Fruit fly (Drosophila melanogaster) whole organism, embryonic: ENCODE data around the gene Rim2.

Experiments
- Atf6 ChIP-seq: fragments of 200-800 bp; sonication (Bioruptor generic); IDR thresholded peaks from 2 replicates; pipeline ENCODE4 v1.3.6; 2022; ENCODE audit warnings: missing biosample characterization, missing genetic modification characterization
- CG10321 ChIP-seq: fragments of 200-800 bp; sonication (Bioruptor generic); IDR thresholded peaks from 2 replicates; pipeline ENCODE4 v1.3.6; 2022; ENCODE audit warnings: missing biosample characterization, missing genetic modification characterization
- CG12769 ChIP-seq: fragments of 200-800 bp; sonication (Bioruptor generic); optimal IDR thresholded peaks from 2 replicates; lab custom pipeline; 2019; ENCODE audit warnings: missing biosample characterization, mild to moderate bottlenecking, missing genetic modification characterization, moderate library complexity
- CG13624 ChIP-seq: fragments of 200-800 bp; sonication (Bioruptor generic); optimal IDR thresholded peaks from 2 replicates; lab custom pipeline; 2016; ENCODE audit warnings: missing biosample characterization, missing genetic modification characterization
- CG13775 ChIP-seq: fragments of 200-800 bp; sonication (Bioruptor generic); optimal IDR thresholded peaks from 3 replicates; lab custom pipeline; 2017; ENCODE audit warnings: missing biosample characterization, mild to moderate bottlenecking, missing genetic modification characterization
- CG15073 ChIP-seq: fragments of 200-800 bp; sonication (Bioruptor generic); optimal IDR thresholded peaks from 2 replicates; lab custom pipeline; 2016; ENCODE audit warnings: missing biosample characterization, missing genetic modification characterization
- CG17612 ChIP-seq: fragments of 200-800 bp; sonication (Bioruptor generic); IDR thresholded peaks from 2 replicates; pipeline ENCODE4 v1.3.6; 2022; ENCODE audit warnings: missing biosample characterization, missing genetic modification characterization
- CG18262 ChIP-seq: fragments of 200-800 bp; optimal IDR thresholded peaks from 3 replicates; lab custom pipeline; 2019; ENCODE audit warnings: missing biosample characterization, mild to moderate bottlenecking, missing genetic modification characterization, moderate library complexity
- CG2678 ChIP-seq: fragments of 200-800 bp; sonication (Bioruptor generic); optimal IDR thresholded peaks from 3 replicates; lab custom pipeline; 2019; ENCODE audit warnings: missing biosample characterization, mild to moderate bottlenecking, missing genetic modification characterization, moderate library complexity
- CG31441 ChIP-seq: fragments of 200-800 bp; sonication (Bioruptor generic); IDR thresholded peaks from 2 replicates; pipeline ENCODE4 v1.3.6; 2022; ENCODE audit warnings: missing biosample characterization, missing genetic modification characterization
- CG32772 ChIP-seq: fragments of 200-800 bp; sonication (Bioruptor generic); IDR thresholded peaks from 2 replicates; pipeline ENCODE4 v1.3.6; 2022; ENCODE audit warnings: missing biosample characterization, missing genetic modification characterization
- CG3281 ChIP-seq: fragments of 200-800 bp; sonication (Bioruptor generic); optimal IDR thresholded peaks from 3 replicates; lab custom pipeline; 2017; ENCODE audit warnings: missing biosample characterization, mild to moderate bottlenecking, missing genetic modification characterization
- CG3726 ChIP-seq: fragments of 200-800 bp; sonication (Bioruptor generic); IDR thresholded peaks from 3 replicates; pipeline ENCODE4, ENCODE4 v1.3.6; 2022; ENCODE audit warnings: missing biosample characterization, missing genetic modification characterization
- CG4282 ChIP-seq: fragments of 200-800 bp; sonication (Bioruptor generic); optimal IDR thresholded peaks from 2 replicates; lab custom pipeline; 2016; ENCODE audit warnings: missing biosample characterization, missing genetic modification characterization
- CG6175 ChIP-seq: fragments of 200-800 bp; sonication (Bioruptor generic); IDR thresholded peaks from 3 replicates; pipeline ENCODE4 v1.3.6; 2022; ENCODE audit warnings: missing biosample characterization, missing genetic modification characterization
- CG7271 ChIP-seq: fragments of 200-800 bp; sonication (Bioruptor generic); optimal IDR thresholded peaks from 2 replicates; lab custom pipeline; 2018; ENCODE audit warnings: missing biosample characterization, mild to moderate bottlenecking, missing genetic modification characterization, moderate library complexity
- CG7786 ChIP-seq: fragments of 200-800 bp; sonication (Bioruptor generic); optimal IDR thresholded peaks from 2 replicates; lab custom pipeline; 2016; ENCODE audit warnings: missing biosample characterization, missing genetic modification characterization
- CG8944 ChIP-seq: fragments of 200-800 bp; sonication (Bioruptor generic); optimal IDR thresholded peaks from 3 replicates; lab custom pipeline; 2016; ENCODE audit warnings: missing biosample characterization, missing genetic modification characterization
- CG9437 ChIP-seq: fragments of 200-800 bp; sonication (Bioruptor generic); optimal IDR thresholded peaks from 2 replicates; lab custom pipeline; 2018; ENCODE audit warnings: missing biosample characterization, mild to moderate bottlenecking, missing genetic modification characterization
- CG9817 ChIP-seq: fragments of 200-800 bp; sonication (Bioruptor generic); optimal IDR thresholded peaks from 2 replicates; lab custom pipeline; 2018; ENCODE audit warnings: missing biosample characterization, mild to moderate bottlenecking, missing genetic modification characterization, moderate library complexity
- Doc2 ChIP-seq: fragments of 200-800 bp; sonication (Bioruptor generic); IDR thresholded peaks from 2 replicates; pipeline ENCODE4 v1.3.6; 2022; ENCODE audit warnings: missing biosample characterization, missing genetic modification characterization
- Fer1 ChIP-seq: fragments of 200-800 bp; sonication (Bioruptor generic); optimal IDR thresholded peaks from 2 replicates; lab custom pipeline; 2017; ENCODE audit warnings: missing biosample characterization, mild to moderate bottlenecking, missing genetic modification characterization
- Gsc ChIP-seq: fragments of 200-800 bp; sonication (Bioruptor generic); IDR thresholded peaks from 2 replicates; pipeline ENCODE4 v1.3.6; 2022; ENCODE audit warnings: missing biosample characterization, missing genetic modification characterization
- HHEX ChIP-seq: fragments of 200-800 bp; sonication (Bioruptor generic); optimal IDR thresholded peaks from 3 replicates; lab custom pipeline; 2017; ENCODE audit warnings: missing biosample characterization, mild to moderate bottlenecking, missing genetic modification characterization, missing genetic modification reagents
- HLHmδ ChIP-seq: fragments of 200-800 bp; sonication (Bioruptor generic); optimal IDR thresholded peaks from 2 replicates; lab custom pipeline; 2018; ENCODE audit warnings: missing biosample characterization, mild to moderate bottlenecking, missing genetic modification characterization, moderate library complexity
- HmgZ ChIP-seq: fragments of 200-800 bp; sonication (Bioruptor generic); optimal IDR thresholded peaks from 2 replicates; lab custom pipeline; 2018; ENCODE audit warnings: missing biosample characterization, mild to moderate bottlenecking, missing genetic modification characterization
- Hr78 ChIP-seq, 2 experiments: fragments of 200-800 bp in 1 of 2; fragments of >200 bp in 1 of 2; sonication (Bioruptor generic) in 1 of 2; optimal IDR thresholded peaks; 2 replicates each; lab custom pipeline; 2017 to 2019; ENCODE audit warnings: missing biosample characterization in 2 of 2, missing genetic modification characterization in 2 of 2, mild to moderate bottlenecking in 1 of 2, moderate library complexity in 1 of 2
- Ravus ChIP-seq: fragments of 200-800 bp; sonication (Bioruptor generic); IDR thresholded peaks from 2 replicates; pipeline ENCODE4 v1.3.6; 2022; ENCODE audit warnings: missing biosample characterization, missing genetic modification characterization
- Six4 ChIP-seq: fragments of 200-800 bp; sonication (Bioruptor generic); optimal IDR thresholded peaks from 2 replicates; lab custom pipeline; 2016; ENCODE audit warnings: missing biosample characterization, missing genetic modification characterization
- Vsx1 ChIP-seq: fragments of 200-800 bp; sonication (Bioruptor generic); optimal IDR thresholded peaks from 2 replicates; lab custom pipeline; 2017; ENCODE audit warnings: missing biosample characterization, mild to moderate bottlenecking, missing genetic modification characterization, missing genetic modification reagents
- aop ChIP-seq: fragments of 200-800 bp; sonication (Bioruptor generic); IDR thresholded peaks from 2 replicates; pipeline ENCODE4 v1.3.6; 2022; ENCODE audit warnings: missing biosample characterization, missing genetic modification characterization
- bab2 ChIP-seq: fragments of 200-800 bp; sonication (Bioruptor generic); optimal IDR thresholded peaks from 2 replicates; lab custom pipeline; 2016; ENCODE audit warnings: missing biosample characterization, missing genetic modification characterization
- bcd ChIP-seq: fragments of 200-800 bp; sonication (Bioruptor generic); optimal IDR thresholded peaks from 2 replicates; lab custom pipeline; 2017; ENCODE audit warnings: missing biosample characterization, mild to moderate bottlenecking, missing genetic modification characterization
- caup ChIP-seq: fragments of 200-800 bp; sonication (Bioruptor generic); optimal IDR thresholded peaks from 3 replicates; lab custom pipeline; 2017; ENCODE audit warnings: missing biosample characterization, mild to moderate bottlenecking, missing genetic modification characterization, moderate library complexity; ENCODE audit not compliant: severe bottlenecking
- chm ChIP-seq: fragments of 200-800 bp; sonication (Bioruptor generic); IDR thresholded peaks from 2 replicates; pipeline ENCODE4 v1.3.6; 2022; ENCODE audit warnings: missing biosample characterization, missing genetic modification characterization
- crol ChIP-seq: fragments of 200-800 bp; sonication (Bioruptor generic); IDR thresholded peaks from 2 replicates; pipeline ENCODE4 v1.3.6; 2022; ENCODE audit warnings: missing biosample characterization, missing genetic modification characterization
- disco-r ChIP-seq: fragments of 200-800 bp; sonication (Bioruptor generic); optimal IDR thresholded peaks from 2 replicates; lab custom pipeline; 2016; ENCODE audit warnings: missing biosample characterization, missing genetic modification characterization
- emc ChIP-seq: fragments of 200-800 bp; sonication (Bioruptor generic); optimal IDR thresholded peaks from 2 replicates; lab custom pipeline; 2016; ENCODE audit warnings: missing biosample characterization, missing genetic modification characterization
- ewg ChIP-seq: fragments of 200-800 bp; sonication (Bioruptor generic); optimal IDR thresholded peaks from 3 replicates; lab custom pipeline; 2017; ENCODE audit warnings: mild to moderate bottlenecking, missing biosample characterization, missing genetic modification reagents, missing genetic modification characterization
- exex ChIP-seq: fragments of 200-800 bp; sonication (Bioruptor generic); optimal IDR thresholded peaks from 4 replicates; lab custom pipeline; 2018; ENCODE audit warnings: missing biosample characterization, mild to moderate bottlenecking, missing genetic modification characterization, moderate library complexity
- fd3F ChIP-seq: fragments of 200-800 bp; sonication (Bioruptor generic); optimal IDR thresholded peaks from 2 replicates; lab custom pipeline; 2018; ENCODE audit warnings: missing biosample characterization, mild to moderate bottlenecking, missing genetic modification characterization, moderate library complexity
- fd64A ChIP-seq: fragments of 200-800 bp; sonication (Bioruptor generic); optimal IDR thresholded peaks from 3 replicates; lab custom pipeline; 2018; ENCODE audit warnings: missing biosample characterization, mild to moderate bottlenecking, missing genetic modification characterization
- ftz-f1 ChIP-seq: fragments of 200-800 bp; sonication (Bioruptor generic); optimal IDR thresholded peaks from 2 replicates; lab custom pipeline; 2016; ENCODE audit warnings: missing biosample characterization, missing genetic modification characterization
- grn ChIP-seq: fragments of 200-800 bp; sonication (Bioruptor generic); optimal IDR thresholded peaks from 3 replicates; lab custom pipeline; 2017; ENCODE audit warnings: missing biosample characterization, missing genetic modification characterization
- ken ChIP-seq: fragments of 200-800 bp; sonication (Bioruptor generic); IDR thresholded peaks from 3 replicates; pipeline ENCODE4 v1.3.6; 2022; ENCODE audit warnings: missing biosample characterization, missing genetic modification characterization
- lmd ChIP-seq: fragments of 200-800 bp; sonication (Bioruptor generic); IDR thresholded peaks from 2 replicates; pipeline ENCODE4 v1.3.6; 2022; ENCODE audit warnings: missing biosample characterization, missing genetic modification characterization
- pita ChIP-seq: fragments of 200-800 bp; sonication (Bioruptor generic); optimal IDR thresholded peaks from 2 replicates; lab custom pipeline; 2017; ENCODE audit warnings: missing biosample characterization, mild to moderate bottlenecking, missing genetic modification characterization
- slbo ChIP-seq: fragments of 200-800 bp; sonication (Bioruptor generic); IDR thresholded peaks from 2 replicates; pipeline ENCODE4 v1.3.6; 2022; ENCODE audit warnings: missing biosample characterization, missing genetic modification characterization
- slou ChIP-seq: fragments of 200-800 bp; sonication (Bioruptor generic); optimal IDR thresholded peaks from 3 replicates; lab custom pipeline; 2016; ENCODE audit warnings: missing biosample characterization, missing genetic modification characterization
- tll ChIP-seq, 2 experiments: fragments of 200-800 bp in 1 of 2; fragments of >200 bp in 1 of 2; sonication (Bioruptor generic) in 1 of 2; optimal IDR thresholded peaks; 2 replicates each; lab custom pipeline; 2017 to 2019; ENCODE audit warnings: missing biosample characterization in 2 of 2, missing genetic modification characterization in 2 of 2, mild to moderate bottlenecking in 1 of 2, moderate library complexity in 1 of 2
- vvl ChIP-seq: fragments of 200-800 bp; sonication (Bioruptor generic); IDR thresholded peaks from 2 replicates; pipeline ENCODE4 v1.3.6; 2022; ENCODE audit warnings: missing biosample characterization, missing genetic modification characterization

Gene Rim2

dm6 chr2L:1729607-1730011, 5.4 kb upstream of the Rim2 start, which contains the start of the genes Eno and CG31937 (continued):
- TF ChIP-seq grn (GFP tag; lab: Kevin White, UChicago) (no peak), Six4 (no peak), CG7271 (tag; lab: Kevin White, UChicago) (no peak), tll (GFP tag; optimal IDR thresholded peaks at IDR 0.05; lab: Kevin White, UChicago) (no peak), fd64A (GFP tag; lab: Kevin White, UChicago) (no peak), CG13775 (GFP tag; lab: Kevin White, UChicago) (peak; percentile 57), Vsx1 (no peak), ftz-f1 (GFP tag; lab: Kevin White, UChicago) (peak; percentile 15), lmd (GFP tag; lab: Robert Waterston, UW) (peak; percentile 60), Ravus (GFP tag; lab: Robert Waterston, UW) (no peak), CG17612 (GFP tag; lab: Robert Waterston, UW) (peak; percentile 22; the same call in 1 of the 2 replicates), CG7786 (GFP tag; lab: Kevin White, UChicago) (peak; percentile 67), CG9817 (tag; lab: Kevin White, UChicago) (peak; percentile 53), slbo (GFP tag; lab: Robert Waterston, UW) (peak; percentile 76), HHEX (GFP tag; lab: Kevin White, UChicago) (peak; percentile 53), pita (GFP tag; lab: Kevin White, UChicago) (no peak), exex (peak; percentile 21), CG3726 (GFP tag; lab: Robert Waterston, UW) (no peak), CG10321 (no peak), slou (GFP tag; lab: Kevin White, UChicago) (no peak), chm (0 out of 2 replicates have a peak, but pooled peaks have one; percentile 26), crol (no peak), aop (GFP tag; lab: Robert Waterston, UW) (no peak), CG31441 (GFP tag; lab: Robert Waterston, UW) (peak; percentile 50; the same call in 1 of the 2 replicates), disco-r (GFP tag; lab: Kevin White, UChicago) (peak; percentile 19), CG32772 (GFP tag; lab: Robert Waterston, UW) (peak; percentile 41; the same call in 1 of the 2 replicates), HLHmδ (GFP tag; lab: Kevin White, UChicago) (no peak), Hr78 (GFP tag; optimal IDR thresholded peaks at IDR 0.05; lab: Kevin White, UChicago) (no peak), CG6175 (GFP tag; lab: Robert Waterston, UW) (no peak), emc (GFP tag; lab: Kevin White, UChicago) (no peak), Atf6 (GFP tag; lab: Robert Waterston, UW) (0 out of 2 replicates have a peak, but pooled peaks have one; percentile 23), bcd (GFP tag; lab: Kevin White, UChicago) (peak; percentile 52), CG4282 (GFP tag; lab: Kevin White, UChicago) (no peak), Gsc (GFP tag; lab: Robert Waterston, UW) (no peak), CG2678 (tag; lab: Kevin White, UChicago) (peak; percentile 61), fd3F (peak; percentile 3), CG15073 (GFP tag; lab: Kevin White, UChicago) (no peak), Doc2 (GFP tag; lab: Robert Waterston, UW) (no peak), caup (GFP tag; lab: Kevin White, UChicago) (no peak), Fer1 (GFP tag; lab: Kevin White, UChicago) (peak; percentile 54), CG12769 (tag; lab: Kevin White, UChicago) (peak; percentile 76), CG13624 (GFP tag; lab: Kevin White, UChicago) (peak; percentile 56), vvl (GFP tag; lab: Robert Waterston, UW) (peak; percentile 54), ken (GFP tag; lab: Robert Waterston, UW) (0 out of 3 replicates have a peak, but pooled peaks have one; percentile 9), HmgZ (tag; lab: Kevin White, UChicago) (peak; percentile 73), ewg (GFP tag; lab: Kevin White, UChicago) (no peak), CG18262 (tag; lab: Kevin White, UChicago) (peak; percentile 22), bab2 (GFP tag; lab: Kevin White, UChicago) (peak; percentile 10), CG9437 (GFP tag; lab: Kevin White, UChicago) (peak; percentile 98), CG3281 (GFP tag; lab: Kevin White, UChicago) (peak; percentile 62), CG8944 (peak; percentile 48)
